Fruit fly (Drosophila melanogaster) whole organism, larva: ENCODE results near the gene Gr28b.
A peak's percentile ranks its signal among the peaks of the same experiment; 100 is the strongest.

Experiments
- noc ChIP-seq: fragments of 200-800 bp; sonication (Bioruptor generic); optimal IDR thresholded peaks from 3 replicates; lab custom pipeline; 2019; ENCODE audit warnings: missing biosample characterization, mild to moderate bottlenecking, missing genetic modification characterization, moderate library complexity

Gene Gr28b

dm6 chr2L:7420305-7421287 lies 41.5 kb downstream of the Gr28b start:
- peak; percentile 32 for TF ChIP-seq noc (tag; lab: Kevin White, UChicago)

dm6 chr2L:7419408-7420304 lies 42.4 kb downstream of the Gr28b start:
- peak; percentile 32 for TF ChIP-seq noc (tag; lab: Kevin White, UChicago)

- TF ChIP-seq noc (tag; lab: Kevin White, UChicago) = no peak
These were observed 43.7 kb downstream of the Gr28b start for dm6 chr2L:7418148-7418988.

dm6 chr2L:7411947-7412621 lies 50.0 kb downstream of the Gr28b start, which contains the start of gene chm:
chm (plus strand) TSS chr2L:7412417.
- peak; percentile 63 for TF ChIP-seq noc (tag; lab: Kevin White, UChicago)

dm6 chr2L:7410609-7411008 lies 51.4 kb downstream of the Gr28b start, which contains the start of gene CG15818:
CG15818 (plus strand) TSS chr2L:7410909.
- no peak for TF ChIP-seq noc (tag; lab: Kevin White, UChicago)

- no peak for TF ChIP-seq noc (tag; lab: Kevin White, UChicago)
These were observed 52.4 kb downstream of the Gr28b start, which contains the start of gene CG5181 for dm6 chr2L:7409602-7410001. CG5181 (minus strand) TSS chr2L:7409809.

dm6 chr2L:7409007-7409406 lies 53.0 kb downstream of the Gr28b start:
- TF ChIP-seq noc (tag; lab: Kevin White, UChicago) = no peak

- no peak for TF ChIP-seq noc (tag; lab: Kevin White, UChicago)
These were observed 54.4 kb downstream of the Gr28b start for dm6 chr2L:7407638-7408037.

- no peak for TF ChIP-seq noc (tag; lab: Kevin White, UChicago)
These were observed 57.1 kb downstream of the Gr28b start, which contains the start of gene CG5177 for dm6 chr2L:7404923-7405322. CG5177 (plus strand) TSS chr2L:7405227.
